Fruit fly (Drosophila melanogaster) whole organism, embryonic: Measurements from ENCODE around the gene CG13258.
A peak's percentile ranks its signal among the peaks of the same experiment; 100 is the strongest.

Source experiments
- ATbp ChIP-seq: fragments of 200-800 bp; sonication (Bioruptor generic); optimal IDR thresholded peaks from 2 replicates; lab custom pipeline; 2017; ENCODE audit warnings: missing biosample characterization, mild to moderate bottlenecking, missing genetic modification characterization, missing genetic modification reagents
- B-H2 ChIP-seq: fragments of 200-800 bp; sonication (Bioruptor generic); optimal IDR thresholded peaks from 2 replicates; lab custom pipeline; 2018; ENCODE audit warnings: missing biosample characterization, mild to moderate bottlenecking, missing genetic modification characterization
- Blimp-1 ChIP-seq: fragments of 200-800 bp; sonication (Bioruptor generic); optimal IDR thresholded peaks from 3 replicates; lab custom pipeline; 2018; ENCODE audit warnings: missing biosample characterization, missing genetic modification characterization, mild to moderate bottlenecking, moderate library complexity, missing genetic modification reagents
- CG12155 ChIP-seq: fragments of 200-800 bp; sonication (Bioruptor generic); optimal IDR thresholded peaks from 3 replicates; lab custom pipeline; 2016; ENCODE audit warnings: missing biosample characterization, missing genetic modification characterization
- CG15269 ChIP-seq: fragments of 200-800 bp; sonication (Bioruptor generic); optimal IDR thresholded peaks from 2 replicates; lab custom pipeline; 2018; ENCODE audit warnings: missing biosample characterization, mild to moderate bottlenecking, missing genetic modification characterization, moderate library complexity
- CG1602 ChIP-seq: fragments of 200-800 bp; sonication (Bioruptor generic); optimal IDR thresholded peaks from 3 replicates; lab custom pipeline; 2016; ENCODE audit warnings: missing biosample characterization, missing genetic modification characterization
- CG16813 ChIP-seq: fragments of 200-800 bp; sonication (Bioruptor generic); IDR thresholded peaks from 3 replicates; pipeline ENCODE4 v1.3.6; 2022; ENCODE audit warnings: missing biosample characterization, missing genetic modification characterization; ENCODE audit not compliant: partially characterized antibody
- CG17568 ChIP-seq: fragments of 200-800 bp; sonication (Bioruptor generic); optimal IDR thresholded peaks from 2 replicates; lab custom pipeline; 2018; ENCODE audit warnings: missing biosample characterization, mild to moderate bottlenecking, missing genetic modification characterization, moderate library complexity
- CG18619 ChIP-seq: fragments of 200-800 bp; sonication (Bioruptor generic); optimal IDR thresholded peaks from 3 replicates; lab custom pipeline; 2017; ENCODE audit warnings: missing biosample characterization, mild to moderate bottlenecking, missing genetic modification characterization
- CG2129 ChIP-seq: fragments of 200-800 bp; sonication (Bioruptor generic); IDR thresholded peaks from 2 replicates; pipeline ENCODE4 v1.3.6; 2022; ENCODE audit warnings: missing biosample characterization, missing genetic modification characterization; ENCODE audit not compliant: partially characterized antibody
- CG30403 ChIP-seq: fragments of 200-800 bp; sonication (Bioruptor generic); optimal IDR thresholded peaks from 3 replicates; lab custom pipeline; 2016; ENCODE audit warnings: missing biosample characterization, missing genetic modification characterization
- CG4424 ChIP-seq: fragments of 200-800 bp; sonication (Bioruptor generic); optimal IDR thresholded peaks from 3 replicates; lab custom pipeline; 2016; ENCODE audit warnings: missing biosample characterization, missing genetic modification characterization
- CG7963 ChIP-seq: fragments of 200-800 bp; sonication (Bioruptor generic); IDR thresholded peaks from 3 replicates; pipeline ENCODE4 v1.3.6; 2022; ENCODE audit warnings: missing biosample characterization, missing genetic modification characterization; ENCODE audit not compliant: partially characterized antibody
- CG8290 ChIP-seq, 3 experiments: fragments of 200-800 bp; sonication (Bioruptor generic); optimal IDR thresholded peaks; 2 replicates each; lab custom pipeline; 2016 to 2019; ENCODE audit warnings: missing biosample characterization in 3 of 3, missing genetic modification characterization in 3 of 3, mild to moderate bottlenecking in 2 of 3, moderate library complexity in 1 of 3
- CG8924 ChIP-seq: fragments of 200-800 bp; optimal IDR thresholded peaks from 3 replicates; lab custom pipeline; 2019; ENCODE audit warnings: missing biosample characterization, mild to moderate bottlenecking, missing genetic modification characterization, moderate library complexity
- Camta ChIP-seq: fragments of 200-800 bp; sonication (Bioruptor generic); optimal IDR thresholded peaks from 2 replicates; lab custom pipeline; 2016; ENCODE audit warnings: missing biosample characterization, missing genetic modification characterization
- Doc3 ChIP-seq: fragments of 200-800 bp; sonication (Bioruptor generic); IDR thresholded peaks from 3 replicates; pipeline ENCODE4 v1.3.6; 2022; ENCODE audit warnings: missing biosample characterization, missing genetic modification characterization; ENCODE audit not compliant: partially characterized antibody
- Fer2 ChIP-seq: fragments of 200-800 bp; sonication (Bioruptor generic); optimal IDR thresholded peaks from 2 replicates; lab custom pipeline; 2018; ENCODE audit warnings: missing biosample characterization, mild to moderate bottlenecking, missing genetic modification characterization, moderate library complexity
- Ptx1 ChIP-seq: fragments of 200-800 bp; sonication (Bioruptor generic); IDR thresholded peaks from 2 replicates; pipeline ENCODE4 v1.3.6; 2022; ENCODE audit warnings: missing biosample characterization, missing genetic modification characterization
- Scr ChIP-seq: fragments of 200-800 bp; sonication (Bioruptor generic); IDR thresholded peaks from 2 replicates; pipeline ENCODE4 v1.3.6; 2022; ENCODE audit warnings: missing biosample characterization, missing genetic modification characterization; ENCODE audit not compliant: partially characterized antibody
- Sox100B ChIP-seq: fragments of 200-800 bp; sonication (Bioruptor generic); optimal IDR thresholded peaks from 3 replicates; lab custom pipeline; 2018; ENCODE audit warnings: missing biosample characterization, mild to moderate bottlenecking, missing genetic modification characterization
- amos ChIP-seq: fragments of 200-800 bp; sonication (Bioruptor generic); IDR thresholded peaks from 2 replicates; pipeline ENCODE4 v1.3.6; 2022; ENCODE audit warnings: missing biosample characterization, missing genetic modification characterization; ENCODE audit not compliant: partially characterized antibody
- chinmo ChIP-seq: fragments of 200-800 bp; sonication (Bioruptor generic); IDR thresholded peaks from 4 replicates; pipeline ENCODE4 v1.3.6; 2022; ENCODE audit warnings: missing biosample characterization, missing genetic modification characterization; ENCODE audit not compliant: partially characterized antibody
- chm ChIP-seq: fragments of 200-800 bp; sonication (Bioruptor generic); IDR thresholded peaks from 2 replicates; pipeline ENCODE4 v1.3.6; 2022; ENCODE audit warnings: missing biosample characterization, missing genetic modification characterization
- dpn ChIP-seq, 2 experiments: fragments of 200-800 bp; sonication (Bioruptor generic); optimal IDR thresholded peaks; 3 replicates each; lab custom pipeline; 2016; ENCODE audit warnings: missing biosample characterization in 2 of 2, missing genetic modification characterization in 2 of 2
- ftz-f1 ChIP-seq: fragments of 200-800 bp; sonication (Bioruptor generic); optimal IDR thresholded peaks from 2 replicates; lab custom pipeline; 2016; ENCODE audit warnings: missing biosample characterization, missing genetic modification characterization
- fu2 ChIP-seq: fragments of 200-800 bp; sonication (Bioruptor generic); optimal IDR thresholded peaks from 2 replicates; lab custom pipeline; 2016; ENCODE audit warnings: missing biosample characterization, missing genetic modification characterization
- gem ChIP-seq: fragments of 200-800 bp; sonication (Bioruptor generic); optimal IDR thresholded peaks from 2 replicates; lab custom pipeline; 2019; ENCODE audit warnings: missing biosample characterization, mild to moderate bottlenecking, missing genetic modification characterization, moderate library complexity
- grn ChIP-seq: fragments of 200-800 bp; sonication (Bioruptor generic); optimal IDR thresholded peaks from 3 replicates; lab custom pipeline; 2017; ENCODE audit warnings: missing biosample characterization, missing genetic modification characterization
- her ChIP-seq: fragments of 200-800 bp; sonication (Bioruptor generic); optimal IDR thresholded peaks from 2 replicates; lab custom pipeline; 2016; ENCODE audit warnings: missing biosample characterization, missing genetic modification characterization
- ind ChIP-seq: fragments of 200-800 bp; sonication (Bioruptor generic); optimal IDR thresholded peaks from 3 replicates; lab custom pipeline; 2016; ENCODE audit warnings: missing biosample characterization, missing genetic modification characterization
- kay ChIP-seq: fragments of 200-800 bp; sonication (Bioruptor generic); optimal IDR thresholded peaks from 2 replicates; lab custom pipeline; 2016; ENCODE audit warnings: missing biosample characterization, missing genetic modification characterization
- lab ChIP-seq: fragments of 200-800 bp; sonication (Bioruptor generic); optimal IDR thresholded peaks from 3 replicates; lab custom pipeline; 2017; ENCODE audit warnings: missing biosample characterization, missing genetic modification characterization, mild to moderate bottlenecking, moderate library complexity, missing genetic modification reagents
- lbe ChIP-seq: fragments of 200-800 bp; sonication (Bioruptor generic); optimal IDR thresholded peaks from 2 replicates; lab custom pipeline; 2016; ENCODE audit warnings: missing biosample characterization, mild to moderate bottlenecking, missing genetic modification characterization
- lilli ChIP-seq: fragments of 200-800 bp; sonication (Bioruptor generic); optimal IDR thresholded peaks from 3 replicates; lab custom pipeline; 2016; ENCODE audit warnings: missing biosample characterization, missing genetic modification characterization
- nau ChIP-seq: fragments of 200-800 bp; sonication (Bioruptor generic); optimal IDR thresholded peaks from 3 replicates; lab custom pipeline; 2017; ENCODE audit warnings: missing biosample characterization, mild to moderate bottlenecking, missing genetic modification characterization, missing genetic modification reagents
- peb ChIP-seq: fragments of 200-800 bp; sonication (Bioruptor generic); IDR thresholded peaks from 2 replicates; pipeline ENCODE4 v1.3.6; 2022; ENCODE audit warnings: missing biosample characterization, missing genetic modification characterization
- pfk ChIP-seq: fragments of 200-800 bp; sonication (Bioruptor generic); optimal IDR thresholded peaks from 2 replicates; lab custom pipeline; 2018; ENCODE audit warnings: missing biosample characterization, mild to moderate bottlenecking, missing genetic modification characterization, moderate library complexity
- pros ChIP-seq: fragments of 200-800 bp; sonication (Bioruptor generic); optimal IDR thresholded peaks from 3 replicates; lab custom pipeline; 2019; ENCODE audit warnings: missing biosample characterization, mild to moderate bottlenecking, missing genetic modification characterization, moderate library complexity
- row ChIP-seq: fragments of 200-800 bp; sonication (Bioruptor generic); IDR thresholded peaks from 3 replicates; pipeline ENCODE4 v1.3.6; 2022; ENCODE audit warnings: missing biosample characterization, missing genetic modification characterization
- slou ChIP-seq: fragments of 200-800 bp; sonication (Bioruptor generic); optimal IDR thresholded peaks from 3 replicates; lab custom pipeline; 2016; ENCODE audit warnings: missing biosample characterization, missing genetic modification characterization
- stwl ChIP-seq: fragments of 200-800 bp; sonication (Bioruptor generic); optimal IDR thresholded peaks from 3 replicates; lab custom pipeline; 2018; ENCODE audit warnings: missing biosample characterization, mild to moderate bottlenecking, missing genetic modification characterization, moderate library complexity
- vnd ChIP-seq: fragments of 200-800 bp; sonication (Bioruptor generic); IDR thresholded peaks from 3 replicates; pipeline ENCODE4 v1.3.6; 2022; ENCODE audit warnings: missing biosample characterization, missing genetic modification characterization; ENCODE audit not compliant: partially characterized antibody
- zf30C ChIP-seq: fragments of 200-800 bp; sonication (Bioruptor generic); optimal IDR thresholded peaks from 3 replicates; lab custom pipeline; 2018; ENCODE audit warnings: missing biosample characterization, mild to moderate bottlenecking, missing genetic modification characterization

The CG13258 gene

DNA sequence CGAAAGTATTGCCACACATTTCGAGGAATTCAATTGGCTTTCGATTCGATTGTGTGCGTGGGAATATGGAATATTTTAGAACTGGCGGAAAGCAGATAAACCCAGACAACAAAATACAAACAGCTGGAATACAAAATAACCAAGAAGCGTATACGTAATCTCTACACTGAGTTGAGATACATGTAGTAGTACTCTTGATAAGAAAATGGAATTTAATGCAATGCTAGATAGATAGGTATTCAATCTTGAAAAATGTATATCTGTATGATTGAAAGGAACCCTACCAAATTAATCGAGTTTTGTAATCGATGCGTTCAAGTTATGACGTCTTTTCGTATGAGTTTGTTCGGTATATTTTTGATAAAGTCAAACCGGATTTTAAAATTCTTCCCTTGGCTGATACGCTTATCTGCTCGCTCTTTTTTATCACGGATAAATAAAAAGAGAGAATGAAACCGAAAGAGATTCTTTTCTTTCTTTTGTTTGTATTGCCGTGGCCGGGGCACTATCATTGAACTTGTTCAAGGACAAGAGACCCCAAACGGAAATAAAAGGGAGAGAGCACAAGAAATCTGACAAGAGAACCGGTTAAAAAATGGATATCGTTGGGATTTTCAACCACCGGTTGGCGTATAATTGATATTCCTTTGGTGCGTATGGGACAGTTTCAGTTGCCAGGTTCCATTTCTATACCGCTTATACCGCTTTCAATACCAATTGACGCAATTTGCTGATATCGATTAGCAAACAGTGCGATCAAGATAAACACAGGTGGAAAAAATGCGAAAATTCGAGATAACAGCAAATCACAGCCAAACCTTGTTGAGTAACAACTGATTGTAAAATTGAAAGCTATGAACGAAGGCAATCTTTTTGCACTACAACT is 37.4 kb downstream of the CG13258 start (continued):
- TF ChIP-seq pros (GFP tag; lab: Kevin White, UChicago) (peak; percentile 21), chinmo (GFP tag; lab: Robert Waterston, UW) (0 out of 4 replicates have a peak, but pooled peaks have one; percentile 50), gem (peak; percentile 76), ftz-f1 (GFP tag; lab: Kevin White, UChicago) (peak; percentile 8), Blimp-1 (GFP tag; lab: Kevin White, UChicago) (peak; percentile 16), ind (GFP tag; lab: Kevin White, UChicago) (no peak), CG1602 (GFP tag; lab: Kevin White, UChicago) (no peak)

dm6 chr2L:16251598-16252131 is 41.2 kb downstream of the CG13258 start, which contains the start of gene CG46309:
Gene CG46309 (minus strand): TSS chr2L:16251788.
- TF ChIP-seq fu2 (GFP tag; lab: Kevin White, UChicago): no peak
- TF ChIP-seq Sox100B: peak; percentile 33
- no peak for TF ChIP-seq Fer2 (tag; lab: Kevin White, UChicago)
- TF ChIP-seq vnd (GFP tag; lab: Robert Waterston, UW): peak; percentile 87; the same call in 2 of the 3 replicates
- TF ChIP-seq CG18619 (GFP tag; lab: Kevin White, UChicago): peak; percentile 25
- peak; percentile 33 for TF ChIP-seq CG2129 (GFP tag; lab: Robert Waterston, UW)
- peak; percentile 70 for TF ChIP-seq lilli
- TF ChIP-seq CG12155 (GFP tag; lab: Kevin White, UChicago): peak; percentile 35
- peak; percentile 70 for TF ChIP-seq CG17568 (GFP tag; lab: Kevin White, UChicago)
- TF ChIP-seq Camta (GFP tag; lab: Kevin White, UChicago): peak; percentile 13
- TF ChIP-seq CG16813 (GFP tag; lab: Robert Waterston, UW): peak; percentile 89; the same call in 2 of the 3 replicates
- TF ChIP-seq pfk (GFP tag; lab: Kevin White, UChicago): peak; percentile 19
- TF ChIP-seq lab (GFP tag; lab: Kevin White, UChicago): peak; percentile 59
- peak; percentile 79 for TF ChIP-seq grn (GFP tag; lab: Kevin White, UChicago)
- peak; percentile 23 for TF ChIP-seq B-H2 (GFP tag; lab: Kevin White, UChicago)
- peak; percentile 5 for TF ChIP-seq zf30C (GFP tag; lab: Kevin White, UChicago)
- TF ChIP-seq CG8924 (tag; lab: Kevin White, UChicago): peak; percentile 64
- TF ChIP-seq row (GFP tag; lab: Robert Waterston, UW): peak; percentile 76; the same call in 1 of the 3 replicates
- TF ChIP-seq slou (GFP tag; lab: Kevin White, UChicago): no peak
- TF ChIP-seq gem: peak; percentile 72
- TF ChIP-seq dpn (GFP tag; optimal IDR thresholded peaks at IDR 0.05; lab: Kevin White, UChicago): peak; percentile 1 to 49
- no peak for TF ChIP-seq CG15269 (tag; lab: Kevin White, UChicago)
- TF ChIP-seq nau (GFP tag; lab: Kevin White, UChicago): no peak
- no peak for TF ChIP-seq Ptx1 (GFP tag; lab: Robert Waterston, UW)
- peak; percentile 1 for TF ChIP-seq lbe (GFP tag; lab: Kevin White, UChicago)
- TF ChIP-seq CG4424: peak; percentile 18
- peak; percentile 78; the same call in 2 of the 3 replicates for TF ChIP-seq Doc3 (GFP tag; lab: Robert Waterston, UW)
- peak; percentile 49 for TF ChIP-seq kay (GFP tag; lab: Kevin White, UChicago)
- TF ChIP-seq Scr (GFP tag; lab: Robert Waterston, UW): peak; percentile 89
- TF ChIP-seq amos (GFP tag; lab: Robert Waterston, UW): peak; percentile 84; the same call in 1 of the 2 replicates
- peak; percentile 7 for TF ChIP-seq her (GFP tag; lab: Kevin White, UChicago)
- peak; percentile 89 for TF ChIP-seq CG7963
- peak; percentile 58 for TF ChIP-seq CG30403 (GFP tag; lab: Kevin White, UChicago)
- TF ChIP-seq stwl: peak; percentile 96
- peak; percentile 35 for TF ChIP-seq ind (GFP tag; lab: Kevin White, UChicago)
- TF ChIP-seq peb (GFP tag; lab: Robert Waterston, UW): no peak
- TF ChIP-seq chm (GFP tag; lab: Robert Waterston, UW): no peak
- TF ChIP-seq ATbp (GFP tag; lab: Kevin White, UChicago): no peak
- peak; percentile 94 for TF ChIP-seq CG8290 (GFP tag; optimal IDR thresholded peaks at IDR 0.05; lab: Kevin White, UChicago)
- peak; percentile 76 to 90 for TF ChIP-seq CG8290 (tag; optimal IDR thresholded peaks at IDR 0.05; lab: Kevin White, UChicago)
